Fruit fly (Drosophila melanogaster) whole organism, prepupa: ENCODE results near the gene CG13894.

ENCODE experiments used
- CG10631 ChIP-seq: fragments of 200-800 bp; sonication (Bioruptor generic); optimal IDR thresholded peaks from 2 replicates; lab custom pipeline; 2016; ENCODE audit warnings: missing biosample characterization, missing genetic modification characterization
- Eip93F ChIP-seq: fragments of 200-800 bp; sonication (Bioruptor generic); optimal IDR thresholded peaks from 2 replicates; lab custom pipeline; 2016; ENCODE audit warnings: missing biosample characterization, mild to moderate bottlenecking, missing genetic modification characterization
- Hr38 ChIP-seq: sonication (Bioruptor generic); optimal IDR thresholded peaks from 2 replicates; lab custom pipeline; 2016; ENCODE audit warnings: missing biosample characterization, missing genetic modification characterization
- Hr39 ChIP-seq: fragments of 200-800 bp; sonication (Bioruptor generic); optimal IDR thresholded peaks from 2 replicates; lab custom pipeline; 2016; ENCODE audit warnings: missing biosample characterization, missing genetic modification characterization
- dac ChIP-seq: fragments of 200-800 bp; sonication (Bioruptor generic); optimal IDR thresholded peaks from 2 replicates; lab custom pipeline; 2017; ENCODE audit warnings: missing biosample characterization, mild to moderate bottlenecking, missing genetic modification characterization
- fd85E ChIP-seq: fragments of 200-800 bp; sonication (Bioruptor generic); optimal IDR thresholded peaks from 3 replicates; lab custom pipeline; 2016; ENCODE audit warnings: missing biosample characterization, missing genetic modification characterization
- salr ChIP-seq, 2 experiments: fragments of 200-800 bp; sonication (Bioruptor generic); optimal IDR thresholded peaks; 3 replicates each; lab custom pipeline; 2016 to 2018; ENCODE audit warnings: missing biosample characterization in 2 of 2, missing genetic modification characterization in 2 of 2, mild to moderate bottlenecking in 1 of 2
- spab ChIP-seq: fragments of 200-800 bp; sonication (Bioruptor generic); optimal IDR thresholded peaks from 2 replicates; lab custom pipeline; 2017; ENCODE audit warnings: missing biosample characterization, mild to moderate bottlenecking, missing genetic modification characterization, missing genetic modification reagents
- topi ChIP-seq: fragments of 200-800 bp; sonication (Bioruptor generic); optimal IDR thresholded peaks from 3 replicates; lab custom pipeline; 2016; ENCODE audit warnings: missing biosample characterization, missing genetic modification characterization

dm6 chr3L:709882-710281, 10.9 kb upstream of the CG13894 start:
- no peak for TF ChIP-seq dac
- no peak for TF ChIP-seq topi (GFP tag; lab: Kevin White, UChicago)
- TF ChIP-seq Hr38 (GFP tag; lab: Kevin White, UChicago): no peak
- TF ChIP-seq fd85E (GFP tag; lab: Kevin White, UChicago): no peak
- no peak for TF ChIP-seq spab (GFP tag; lab: Kevin White, UChicago)
- TF ChIP-seq Eip93F (GFP tag; lab: Kevin White, UChicago): no peak
- TF ChIP-seq CG10631 (GFP tag; lab: Kevin White, UChicago): no peak
- no peak for TF ChIP-seq Hr39
- TF ChIP-seq salr (GFP tag; optimal IDR thresholded peaks at IDR 0.05; lab: Kevin White, UChicago): no peak
